Worm (Caenorhabditis elegans) whole organism, young adult: ENCODE results near the gene ZK795.3.

ENCODE experiments used
- B0035.1 ChIP-seq: sonication (generic microtip); optimal IDR thresholded peaks from 2 replicates; lab custom pipeline; 2016; ENCODE audit warnings: missing genetic modification characterization, mild to moderate bottlenecking, missing compliant biosample characterization, missing genotype, missing genetic modification reagents
- F10E7.11 ChIP-seq: sonication (generic microtip); optimal IDR thresholded peaks from 2 replicates; lab custom pipeline; 2017; ENCODE audit warnings: mild to moderate bottlenecking, missing genetic modification characterization, moderate library complexity, missing compliant biosample characterization
- F23B12.7 ChIP-seq: sonication (generic microtip); optimal IDR thresholded peaks from 2 replicates; lab custom pipeline; 2017; ENCODE audit warnings: missing genetic modification characterization, mild to moderate bottlenecking, missing compliant biosample characterization, antibody characterized with exemption, moderate library complexity; ENCODE audit not compliant: insufficient read depth
- F52B5.7 ChIP-seq: sonication (generic microtip); optimal IDR thresholded peaks from 2 replicates; lab custom pipeline; 2016; ENCODE audit warnings: mild to moderate bottlenecking, missing genetic modification characterization, missing compliant biosample characterization
- F57A8.1 ChIP-seq: fragments of 200-800 bp; sonication (Bioruptor generic); optimal IDR thresholded peaks from 2 replicates; lab custom pipeline; 2018; ENCODE audit warnings: mild to moderate bottlenecking, missing genetic modification characterization, moderate library complexity, missing compliant biosample characterization
- F57C9.4 ChIP-seq: sonication (generic microtip); optimal IDR thresholded peaks from 2 replicates; lab custom pipeline; 2017; ENCODE audit warnings: mild to moderate bottlenecking, missing genetic modification characterization, missing compliant biosample characterization
- K12H6.12 ChIP-seq: fragments of 200-800 bp; sonication (Bioruptor generic); optimal IDR thresholded peaks from 2 replicates; lab custom pipeline; 2018; ENCODE audit warnings: mild to moderate bottlenecking, missing genetic modification characterization, missing compliant biosample characterization
- Y53G8AR.9 ChIP-seq: fragments of 200-800 bp; sonication (Bioruptor generic); conservative IDR thresholded peaks from 2 replicates; pipeline ENCODE4 v1.3.6; 2022; ENCODE audit warnings: missing genetic modification reagents, missing genetic modification characterization, missing compliant biosample characterization
- Y67H2A.10 ChIP-seq: fragments of 200-800 bp; sonication (Bioruptor generic); conservative IDR thresholded peaks from 2 replicates; pipeline ENCODE4 v1.3.6; 2022; ENCODE audit warnings: missing genetic modification reagents, missing genetic modification characterization, missing compliant biosample characterization
- akir-1 ChIP-seq: fragments of 200-800 bp; sonication (Bioruptor generic); optimal IDR thresholded peaks from 2 replicates; lab custom pipeline; 2018; ENCODE audit warnings: mild to moderate bottlenecking, missing genetic modification characterization, moderate library complexity, missing compliant biosample characterization
- aptf-3 ChIP-seq: fragments of 200-800 bp; sonication (Bioruptor generic); IDR thresholded peaks from 2 replicates; pipeline ENCODE4 v1.3.6; 2022; ENCODE audit warnings: missing genetic modification characterization, missing compliant biosample characterization
- attf-6 ChIP-seq: fragments of 200-800 bp; sonication (Bioruptor generic); IDR thresholded peaks from 2 replicates; pipeline ENCODE4 v1.3.6; 2022; ENCODE audit warnings: missing genetic modification reagents, missing genetic modification characterization, missing compliant biosample characterization
- bed-2 ChIP-seq: fragments of 200-800 bp; sonication (Bioruptor generic); IDR thresholded peaks from 2 replicates; pipeline ENCODE4 v1.3.6; 2022; ENCODE audit warnings: missing genetic modification reagents, missing genetic modification characterization, missing compliant biosample characterization
- ceh-27 ChIP-seq: fragments of 200-800 bp; sonication (Bioruptor generic); optimal IDR thresholded peaks from 2 replicates; lab custom pipeline; 2018; ENCODE audit warnings: mild to moderate bottlenecking, missing genetic modification characterization, moderate library complexity, missing compliant biosample characterization
- egl-44 ChIP-seq: fragments of 200-800 bp; sonication (Bioruptor generic); IDR thresholded peaks from 2 replicates; pipeline ENCODE4 v1.3.6; 2022; ENCODE audit warnings: missing genetic modification reagents, missing genetic modification characterization, missing compliant biosample characterization
- egrh-3 ChIP-seq: fragments of 200-800 bp; sonication (Bioruptor generic); IDR thresholded peaks from 2 replicates; pipeline ENCODE4 v1.3.6; 2022; ENCODE audit warnings: missing genetic modification reagents, missing genetic modification characterization, missing compliant biosample characterization
- gei-17 ChIP-seq: fragments of 200-800 bp; sonication (Bioruptor generic); optimal IDR thresholded peaks from 2 replicates; lab custom pipeline; 2018; ENCODE audit warnings: mild to moderate bottlenecking, missing genetic modification characterization, missing compliant biosample characterization
- hlh-26 ChIP-seq: fragments of 200-800 bp; sonication (Bioruptor generic); conservative IDR thresholded peaks from 2 replicates; pipeline ENCODE4 v1.3.6; 2022; ENCODE audit warnings: missing genetic modification reagents, missing genetic modification characterization, missing compliant biosample characterization
- hmg-1.2 ChIP-seq: fragments of 200-800 bp; sonication (Bioruptor generic); IDR thresholded peaks from 2 replicates; pipeline ENCODE4 v1.3.6; 2022; ENCODE audit warnings: missing genetic modification reagents, missing genetic modification characterization, missing compliant biosample characterization
- lin-35 ChIP-seq, 3 experiments: fragments of 150-350 bp in 2 of 3; sonication (generic microtip) in 1 of 3; optimal IDR thresholded peaks; 2 replicates each; lab custom pipeline; 2014 to 2018; ENCODE audit warnings: missing biosample characterization in 3 of 3, missing genetic modification characterization in 3 of 3, missing genetic modification reagents in 3 of 3
- lsl-1 ChIP-seq: fragments of 200-800 bp; sonication (Bioruptor generic); optimal IDR thresholded peaks from 2 replicates; lab custom pipeline; 2018; ENCODE audit warnings: mild to moderate bottlenecking, missing genetic modification characterization, moderate library complexity, missing compliant biosample characterization
- madf-3 ChIP-seq: fragments of 200-800 bp; sonication (Bioruptor generic); IDR thresholded peaks from 2 replicates; pipeline ENCODE4 v1.3.6; 2022; ENCODE audit warnings: missing genetic modification reagents, missing genetic modification characterization, missing compliant biosample characterization
- madf-8 ChIP-seq: fragments of 200-800 bp; sonication (Bioruptor generic); conservative IDR thresholded peaks from 2 replicates; pipeline ENCODE4 v1.3.6; 2022; ENCODE audit warnings: missing genetic modification reagents, missing genetic modification characterization, missing compliant biosample characterization
- mcd-1 ChIP-seq: fragments of 200-800 bp; sonication (Bioruptor generic); IDR thresholded peaks from 2 replicates; pipeline ENCODE4 v1.3.6; 2022; ENCODE audit warnings: missing genetic modification reagents, missing genetic modification characterization, missing compliant biosample characterization
- mel-28 ChIP-seq: sonication (generic microtip); optimal IDR thresholded peaks from 2 replicates; lab custom pipeline; 2016; ENCODE audit warnings: borderline replicate concordance, mild to moderate bottlenecking, missing genetic modification characterization, missing compliant biosample characterization
- mes-4 ChIP-seq: sonication (generic microtip); optimal IDR thresholded peaks from 2 replicates; lab custom pipeline; 2016; ENCODE audit warnings: missing genotype, missing genetic modification characterization, missing compliant biosample characterization
- mxl-1 ChIP-seq: sonication (generic microtip); optimal IDR thresholded peaks from 2 replicates; lab custom pipeline; 2016; ENCODE audit warnings: missing genetic modification characterization, missing compliant biosample characterization
- nhr-120 ChIP-seq: fragments of 200-800 bp; sonication (Bioruptor generic); IDR thresholded peaks from 2 replicates; pipeline ENCODE4 v1.3.6; 2022; ENCODE audit warnings: missing genetic modification characterization, missing compliant biosample characterization
- rcor-1 ChIP-seq: fragments of 200-800 bp; sonication (Bioruptor generic); IDR thresholded peaks from 2 replicates; pipeline ENCODE4 v1.3.6; 2022; ENCODE audit warnings: missing genetic modification reagents, missing genetic modification characterization, missing compliant biosample characterization
- rec-8 ChIP-seq, 2 experiments: sonication (generic microtip); optimal IDR thresholded peaks; 2 replicates each; lab custom pipeline; 2016; ENCODE audit warnings: mild to moderate bottlenecking in 2 of 2, missing genetic modification characterization in 2 of 2, missing genetic modification reagents in 2 of 2, missing genotype in 2 of 2, missing biosample characterization in 1 of 2, missing compliant biosample characterization in 1 of 2, moderate library complexity in 1 of 2
- rpc-1 ChIP-seq, 2 experiments: fragments of 150-350 bp in 1 of 2; sonication (generic microtip) in 1 of 2; optimal IDR thresholded peaks; 2 replicates each; lab custom pipeline; 2014 to 2018; ENCODE audit warnings: missing biosample characterization in 1 of 2, missing genetic modification characterization in 1 of 2, missing genetic modification reagents in 1 of 2, missing genotype in 1 of 2
- sea-2 ChIP-seq: fragments of 200-800 bp; sonication (Bioruptor generic); IDR thresholded peaks from 2 replicates; pipeline ENCODE4 v1.3.6; 2022; ENCODE audit warnings: missing genetic modification characterization, missing compliant biosample characterization
- snpc-3.4 ChIP-seq: sonication (generic microtip); optimal IDR thresholded peaks from 2 replicates; lab custom pipeline; 2017; ENCODE audit warnings: missing genetic modification characterization, mild to moderate bottlenecking, missing compliant biosample characterization, antibody characterized with exemption, moderate library complexity, missing genotype, missing genetic modification reagents
- snpc-4 ChIP-seq, 5 experiments: fragments of 150-350 bp in 1 of 5; sonication (generic microtip) in 4 of 5; optimal IDR thresholded peaks; 2 replicates each; lab custom pipeline; 2014 to 2018; ENCODE audit warnings: missing genetic modification characterization in 5 of 5, missing biosample characterization in 3 of 5, antibody characterized with exemption in 2 of 5, mild to moderate bottlenecking in 2 of 5, missing compliant biosample characterization in 2 of 5, missing genotype in 2 of 5, moderate library complexity in 2 of 5, missing genetic modification reagents in 1 of 5
- somi-1 ChIP-seq: fragments of 200-800 bp; sonication (Bioruptor generic); optimal IDR thresholded peaks from 2 replicates; lab custom pipeline; 2018; ENCODE audit warnings: mild to moderate bottlenecking, missing genetic modification characterization, missing compliant biosample characterization
- tbx-9 ChIP-seq: sonication (generic microtip); optimal IDR thresholded peaks from 2 replicates; lab custom pipeline; 2016; ENCODE audit warnings: borderline replicate concordance, missing genetic modification characterization, inconsistent platforms, missing compliant biosample characterization
- zfh-2 ChIP-seq: fragments of 200-800 bp; sonication (Bioruptor generic); conservative IDR thresholded peaks from 2 replicates; pipeline ENCODE4 v1.3.6; 2022; ENCODE audit warnings: missing genetic modification reagents, missing genetic modification characterization, missing compliant biosample characterization
- ztf-26 ChIP-seq: sonication (generic microtip); optimal IDR thresholded peaks from 2 replicates; lab custom pipeline; 2017; ENCODE audit warnings: missing genetic modification characterization, missing compliant biosample characterization
- ztf-6 ChIP-seq: fragments of 200-800 bp; sonication (Bioruptor generic); IDR thresholded peaks from 2 replicates; pipeline ENCODE4 v1.3.6; 2022; ENCODE audit warnings: missing genetic modification reagents, missing genetic modification characterization, missing compliant biosample characterization

Gene ZK795.3

DNA sequence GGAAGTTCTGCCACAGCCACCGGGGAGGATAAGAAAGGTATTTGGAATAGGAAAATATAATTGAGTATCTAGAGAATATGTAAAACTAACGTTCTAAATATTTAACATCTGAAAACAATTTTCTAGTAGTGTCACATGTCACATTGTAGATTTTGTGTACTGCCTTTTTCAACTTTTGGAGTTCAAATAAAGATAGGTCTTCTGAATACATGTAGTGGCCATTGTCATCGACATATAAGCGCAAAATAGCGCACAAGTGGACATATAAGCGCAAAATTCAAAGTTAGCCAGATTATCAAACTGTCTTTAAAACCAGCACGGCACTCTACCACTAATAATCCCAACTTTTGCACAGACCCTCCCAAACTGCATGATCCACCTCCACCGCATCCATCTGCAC, 15.1 kb downstream of the ZK795.3 start (continued):
- TF ChIP-seq F23B12.7 (no peak), rcor-1 (no peak)
- TF ChIP-seq, all 124 proteins: peak for 0

DNA sequence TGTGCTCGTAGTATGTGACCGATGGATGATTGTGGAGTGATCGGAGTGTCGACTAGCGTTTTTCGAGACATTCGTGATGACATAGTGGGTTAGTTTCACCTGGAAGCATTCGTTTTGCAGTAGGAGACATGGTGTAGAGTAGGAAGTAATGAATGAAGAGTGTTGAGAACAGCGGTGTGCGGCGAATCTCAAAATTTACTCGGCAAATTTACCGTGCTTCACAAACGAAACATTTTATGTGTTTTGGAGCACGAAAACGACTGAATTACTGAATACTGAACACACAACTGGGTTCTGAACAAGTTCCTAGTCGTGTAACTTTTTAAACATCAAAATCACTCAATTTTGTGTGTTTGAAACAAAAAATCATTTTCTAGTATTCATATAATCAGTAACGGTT, 21.9 kb downstream of the ZK795.3 start, which contains the start of gene K08E7.6:
K08E7.6 (minus strand) TSS at position 101 of the 400 bp plus-strand sequence.
- TF ChIP-seq ztf-26 (no peak), F57C9.4 (tag; lab: Kevin White, UChicago) (no peak), hlh-26 (no peak), F10E7.11 (tag; lab: Kevin White, UChicago) (no peak), somi-1 (no peak), madf-3 (GFP tag; lab: Robert Waterston, UW) (no peak), tbx-9 (tag; lab: Kevin White, UChicago) (no peak), mxl-1 (tag; lab: Kevin White, UChicago) (no peak), mel-28 (tag; lab: Kevin White, UChicago) (no peak)

ce11 chrIV:12583181-12583580, 24.0 kb downstream of the ZK795.3 start:
- TF ChIP-seq Y67H2A.10 (GFP tag; lab: Robert Waterston, UW), result no peak
- TF ChIP-seq F57A8.1 (GFP tag; lab: Kevin White, UChicago), result no peak
- no peak for TF ChIP-seq B0035.1 (tag; lab: Kevin White, UChicago)
- no peak for TF ChIP-seq bed-2 (GFP tag; lab: Robert Waterston, UW)
- no peak for TF ChIP-seq sea-2 (GFP tag; lab: Robert Waterston, UW)
- TF ChIP-seq attf-6, result no peak
- no peak for TF ChIP-seq F52B5.7 (tag; lab: Kevin White, UChicago)
- no peak for TF ChIP-seq somi-1
- no peak for TF ChIP-seq egl-44 (GFP tag; lab: Robert Waterston, UW)
- TF ChIP-seq F23B12.7, result no peak
- TF ChIP-seq zfh-2 (GFP tag; lab: Robert Waterston, UW), result peak; percentile 45; the same call in 1 of the 2 replicates
- TF ChIP-seq gei-17 (GFP tag; lab: Kevin White, UChicago), result no peak
- TF ChIP-seq snpc-4 (GFP tag; optimal IDR thresholded peaks at IDR 0.05; lab: Kevin White, UChicago), result no peak
- TF ChIP-seq snpc-4 (tag; optimal IDR thresholded peaks at IDR 0.05; lab: Kevin White, UChicago), result no peak
- TF ChIP-seq Y53G8AR.9 (GFP tag; lab: Robert Waterston, UW), result no peak
- peak; percentile 36; the same call in 1 of the 2 replicates for TF ChIP-seq hmg-1.2 (GFP tag; lab: Robert Waterston, UW)
- no peak for TF ChIP-seq madf-8 (GFP tag; lab: Robert Waterston, UW)
- no peak for TF ChIP-seq mcd-1 (GFP tag; lab: Robert Waterston, UW)
- TF ChIP-seq lin-35 (GFP tag; optimal IDR thresholded peaks at IDR 0.05; lab: Kevin White, UChicago), result no peak
- TF ChIP-seq lsl-1 (GFP tag; lab: Kevin White, UChicago), result no peak
- peak; percentile 37 for TF ChIP-seq K12H6.12 (tag; lab: Kevin White, UChicago)
- TF ChIP-seq, all 124 proteins: peak for 3

- TF ChIP-seq zfh-2 (GFP tag; lab: Robert Waterston, UW) (peak; percentile 97), gei-17 (GFP tag; lab: Kevin White, UChicago) (no peak), egrh-3 (GFP tag; lab: Robert Waterston, UW) (no peak), K12H6.12 (tag; lab: Kevin White, UChicago) (peak; percentile 79), snpc-3.4 (tag; lab: Kevin White, UChicago) (no peak), hmg-1.2 (GFP tag; lab: Robert Waterston, UW) (0 out of 2 replicates have a peak, but pooled peaks have one; percentile 6), mel-28 (tag; lab: Kevin White, UChicago) (no peak), ztf-6 (GFP tag; lab: Robert Waterston, UW) (0 out of 2 replicates have a peak, but pooled peaks have one; percentile 18), akir-1 (GFP tag; lab: Kevin White, UChicago) (no peak), rec-8 (tag; optimal IDR thresholded peaks at IDR 0.05; lab: Kevin White, UChicago) (no peak), F23B12.7 (no peak), mes-4 (tag; lab: Kevin White, UChicago) (no peak), rpc-1 (optimal IDR thresholded peaks at IDR 0.05; lab: Kevin White, UChicago) (no peak), rpc-1 (tag; optimal IDR thresholded peaks at IDR 0.05; lab: Kevin White, UChicago) (no peak), Y53G8AR.9 (GFP tag; lab: Robert Waterston, UW) (no peak), nhr-120 (no peak), aptf-3 (GFP tag; lab: Robert Waterston, UW) (no peak), ceh-27 (GFP tag; lab: Kevin White, UChicago) (peak; percentile 17)
Observed at ce11 chrIV:12584146-12584545, 25.0 kb downstream of the ZK795.3 start.
